Fruit fly (Drosophila melanogaster) whole organism, embryonic: ENCODE data around the gene EloB.

Source experiments
- B-H2 ChIP-seq: fragments of 200-800 bp; sonication (Bioruptor generic); optimal IDR thresholded peaks from 2 replicates; lab custom pipeline; 2018; ENCODE audit warnings: missing biosample characterization, mild to moderate bottlenecking, missing genetic modification characterization
- C15 ChIP-seq: fragments of 200-800 bp; sonication (Bioruptor generic); IDR thresholded peaks from 3 replicates; pipeline ENCODE4 v1.3.6; 2022; ENCODE audit warnings: missing biosample characterization, missing genetic modification characterization
- CG12104 ChIP-seq: fragments of 200-800 bp; sonication (Bioruptor generic); optimal IDR thresholded peaks from 3 replicates; lab custom pipeline; 2016; ENCODE audit warnings: missing biosample characterization, missing genetic modification characterization
- CG15479 ChIP-seq: fragments of 200-800 bp; sonication (Bioruptor generic); optimal IDR thresholded peaks from 3 replicates; lab custom pipeline; 2019; ENCODE audit warnings: missing biosample characterization, mild to moderate bottlenecking, missing genetic modification characterization, moderate library complexity
- CG1647 ChIP-seq: fragments of 200-800 bp; sonication (Bioruptor generic); optimal IDR thresholded peaks from 3 replicates; lab custom pipeline; 2016; ENCODE audit warnings: missing biosample characterization, missing genetic modification characterization
- CG16813 ChIP-seq: fragments of 200-800 bp; sonication (Bioruptor generic); IDR thresholded peaks from 3 replicates; pipeline ENCODE4 v1.3.6; 2022; ENCODE audit warnings: missing biosample characterization, missing genetic modification characterization; ENCODE audit not compliant: partially characterized antibody
- CG16863 ChIP-seq: fragments of 200-800 bp; sonication (Bioruptor generic); optimal IDR thresholded peaks from 3 replicates; lab custom pipeline; 2016; ENCODE audit warnings: missing biosample characterization, missing genetic modification characterization
- CG1792 ChIP-seq: fragments of 200-800 bp; sonication (Bioruptor generic); optimal IDR thresholded peaks from 2 replicates; lab custom pipeline; 2016; ENCODE audit warnings: missing biosample characterization, missing genetic modification characterization
- CG2678 ChIP-seq: fragments of 200-800 bp; sonication (Bioruptor generic); optimal IDR thresholded peaks from 3 replicates; lab custom pipeline; 2019; ENCODE audit warnings: missing biosample characterization, mild to moderate bottlenecking, missing genetic modification characterization, moderate library complexity
- CG31224 ChIP-seq: fragments of 200-800 bp; sonication (Bioruptor generic); IDR thresholded peaks from 2 replicates; pipeline ENCODE4 v1.3.6; 2022; ENCODE audit warnings: missing biosample characterization, missing genetic modification characterization
- CG3281 ChIP-seq: fragments of 200-800 bp; sonication (Bioruptor generic); optimal IDR thresholded peaks from 3 replicates; lab custom pipeline; 2017; ENCODE audit warnings: missing biosample characterization, mild to moderate bottlenecking, missing genetic modification characterization
- CG34224 ChIP-seq: fragments of 200-800 bp; sonication (Bioruptor generic); IDR thresholded peaks from 3 replicates; pipeline ENCODE4 v1.3.6; 2022; ENCODE audit warnings: missing biosample characterization, missing genetic modification characterization; ENCODE audit not compliant: partially characterized antibody
- CG4617 ChIP-seq: fragments of 200-800 bp; sonication (Bioruptor generic); optimal IDR thresholded peaks from 3 replicates; lab custom pipeline; 2016; ENCODE audit warnings: missing biosample characterization, missing genetic modification characterization, borderline replicate concordance
- CG7963 ChIP-seq: fragments of 200-800 bp; sonication (Bioruptor generic); IDR thresholded peaks from 3 replicates; pipeline ENCODE4 v1.3.6; 2022; ENCODE audit warnings: missing biosample characterization, missing genetic modification characterization; ENCODE audit not compliant: partially characterized antibody
- CG9215 ChIP-seq: fragments of 200-800 bp; sonication (Bioruptor generic); IDR thresholded peaks from 2 replicates; pipeline ENCODE4 v1.3.6; 2022; ENCODE audit warnings: missing biosample characterization, missing genetic modification characterization
- CG9727 ChIP-seq: fragments of 200-800 bp; sonication (Bioruptor generic); optimal IDR thresholded peaks from 3 replicates; lab custom pipeline; 2017; ENCODE audit warnings: missing biosample characterization, mild to moderate bottlenecking, missing genetic modification characterization
- Dp ChIP-seq: fragments of 200-800 bp; sonication (Bioruptor generic); optimal IDR thresholded peaks from 2 replicates; lab custom pipeline; 2018; ENCODE audit warnings: missing biosample characterization, mild to moderate bottlenecking, missing genetic modification characterization, moderate library complexity
- Ets65A ChIP-seq: fragments of 200-800 bp; sonication (Bioruptor generic); peaks from one replicate; lab custom pipeline; 2016; ENCODE audit warnings: missing biosample characterization, missing genetic modification characterization
- HLH3B ChIP-seq: fragments of 200-800 bp; sonication (Bioruptor generic); IDR thresholded peaks from 2 replicates; pipeline ENCODE4 v1.3.6; 2022; ENCODE audit warnings: missing biosample characterization, missing genetic modification characterization
- HLH4C ChIP-seq: fragments of 200-800 bp; sonication (Bioruptor generic); IDR thresholded peaks from 3 replicates; pipeline ENCODE4 v1.3.6; 2022; ENCODE audit warnings: missing biosample characterization, missing genetic modification characterization; ENCODE audit not compliant: partially characterized antibody
- HLH54F ChIP-seq: fragments of 200-800 bp; sonication (Bioruptor generic); optimal IDR thresholded peaks from 3 replicates; lab custom pipeline; 2016; ENCODE audit warnings: missing biosample characterization, missing genetic modification characterization
- Hr3 ChIP-seq: fragments of 200-800 bp; sonication (Bioruptor generic); optimal IDR thresholded peaks from 3 replicates; lab custom pipeline; 2016; ENCODE audit warnings: missing biosample characterization, missing genetic modification characterization
- MTF-1 ChIP-seq: fragments of 200-800 bp; sonication (Bioruptor generic); optimal IDR thresholded peaks from 2 replicates; lab custom pipeline; 2018; ENCODE audit warnings: missing biosample characterization, mild to moderate bottlenecking, missing genetic modification characterization, borderline replicate concordance
- Neu2 ChIP-seq: fragments of 200-800 bp; sonication (Bioruptor generic); optimal IDR thresholded peaks from 3 replicates; lab custom pipeline; 2016; ENCODE audit warnings: missing biosample characterization, missing genetic modification characterization, borderline replicate concordance
- Nf-YA ChIP-seq: fragments of 200-800 bp; sonication (Bioruptor generic); IDR thresholded peaks from 2 replicates; pipeline ENCODE4 v1.3.6; 2022; ENCODE audit warnings: missing biosample characterization, missing genetic modification characterization
- Pdp1 ChIP-seq, 2 experiments: fragments of 200-800 bp; sonication (Bioruptor generic); optimal IDR thresholded peaks; 3 replicates each; lab custom pipeline; 2016; ENCODE audit warnings: missing biosample characterization in 2 of 2, missing genetic modification characterization in 2 of 2, mild to moderate bottlenecking in 1 of 2, moderate library complexity in 1 of 2
- Scr ChIP-seq: fragments of 200-800 bp; sonication (Bioruptor generic); IDR thresholded peaks from 2 replicates; pipeline ENCODE4 v1.3.6; 2022; ENCODE audit warnings: missing biosample characterization, missing genetic modification characterization; ENCODE audit not compliant: partially characterized antibody
- Sin3A ChIP-seq: fragments of >200 bp; optimal IDR thresholded peaks from 2 replicates; lab custom pipeline; 2018
- Xrp1 ChIP-seq: fragments of 200-800 bp; sonication (Bioruptor generic); IDR thresholded peaks from 2 replicates; pipeline ENCODE4 v1.3.6; 2022; ENCODE audit warnings: missing biosample characterization, missing genetic modification characterization
- YL-1 ChIP-seq: fragments of 200-800 bp; sonication (Bioruptor generic); optimal IDR thresholded peaks from 3 replicates; lab custom pipeline; 2017; ENCODE audit warnings: missing biosample characterization, mild to moderate bottlenecking, missing genetic modification characterization
- amos ChIP-seq: fragments of 200-800 bp; sonication (Bioruptor generic); IDR thresholded peaks from 2 replicates; pipeline ENCODE4 v1.3.6; 2022; ENCODE audit warnings: missing biosample characterization, missing genetic modification characterization; ENCODE audit not compliant: partially characterized antibody
- bigmax ChIP-seq: fragments of 200-800 bp; sonication (Bioruptor generic); optimal IDR thresholded peaks from 2 replicates; lab custom pipeline; 2018; ENCODE audit warnings: missing biosample characterization, mild to moderate bottlenecking, missing genetic modification characterization
- danr ChIP-seq: fragments of 200-800 bp; sonication (Bioruptor generic); IDR thresholded peaks from 2 replicates; pipeline ENCODE4 v1.3.6; 2022; ENCODE audit warnings: missing biosample characterization, missing genetic modification characterization
- fd96Cb ChIP-seq: fragments of 200-800 bp; sonication (Bioruptor generic); optimal IDR thresholded peaks from 2 replicates; lab custom pipeline; 2018; ENCODE audit warnings: missing biosample characterization, mild to moderate bottlenecking, missing genetic modification characterization, moderate library complexity
- gcm2 ChIP-seq: fragments of 200-800 bp; sonication (Bioruptor generic); optimal IDR thresholded peaks from 2 replicates; lab custom pipeline; 2016; ENCODE audit warnings: missing biosample characterization, missing genetic modification characterization
- grn ChIP-seq: fragments of 200-800 bp; sonication (Bioruptor generic); optimal IDR thresholded peaks from 3 replicates; lab custom pipeline; 2017; ENCODE audit warnings: missing biosample characterization, missing genetic modification characterization
- inv ChIP-seq: fragments of 200-800 bp; sonication (Bioruptor generic); IDR thresholded peaks from 2 replicates; pipeline ENCODE4 v1.3.6; 2022; ENCODE audit warnings: missing biosample characterization, missing genetic modification characterization; ENCODE audit not compliant: partially characterized antibody
- jigr1 ChIP-seq: fragments of 200-800 bp; sonication (Bioruptor generic); IDR thresholded peaks from 3 replicates; pipeline ENCODE4 v1.3.6; 2022; ENCODE audit warnings: missing biosample characterization, missing genetic modification characterization
- kay ChIP-seq: fragments of 200-800 bp; sonication (Bioruptor generic); optimal IDR thresholded peaks from 2 replicates; lab custom pipeline; 2016; ENCODE audit warnings: missing biosample characterization, missing genetic modification characterization
- knrl ChIP-seq: fragments of 200-800 bp; sonication (Bioruptor generic); IDR thresholded peaks from 3 replicates; pipeline ENCODE4 v1.3.6; 2022; ENCODE audit warnings: missing biosample characterization, missing genetic modification characterization; ENCODE audit not compliant: partially characterized antibody
- lov ChIP-seq, 2 experiments: fragments of 200-800 bp in 1 of 2; fragments of >200 bp in 1 of 2; sonication (Bioruptor generic) in 1 of 2; IDR thresholded peaks in 1 of 2; optimal IDR thresholded peaks in 1 of 2; 2 replicates in 1 of 2; 3 replicates in 1 of 2; pipeline versions ENCODE4 v1.3.6 to Lab custom; 2017 to 2022; ENCODE audit warnings: missing biosample characterization in 1 of 2, missing genetic modification characterization in 1 of 2
- luna ChIP-seq: fragments of 200-800 bp; sonication (Bioruptor generic); optimal IDR thresholded peaks from 2 replicates; lab custom pipeline; 2016; ENCODE audit warnings: missing biosample characterization, missing genetic modification characterization
- pzg ChIP-seq: fragments of 200-800 bp; sonication (Bioruptor generic); optimal IDR thresholded peaks from 3 replicates; lab custom pipeline; 2018; ENCODE audit warnings: missing biosample characterization, mild to moderate bottlenecking, missing genetic modification characterization, moderate library complexity
- so ChIP-seq: fragments of 200-800 bp; sonication (Bioruptor generic); IDR thresholded peaks from 3 replicates; pipeline ENCODE4 v1.3.6; 2022; ENCODE audit warnings: missing biosample characterization, missing genetic modification characterization
- sob ChIP-seq: fragments of 200-800 bp; sonication (Bioruptor generic); IDR thresholded peaks from 2 replicates; pipeline ENCODE4 v1.3.6; 2022; ENCODE audit warnings: missing biosample characterization, missing genetic modification characterization
- ssp ChIP-seq: fragments of 200-800 bp; sonication (Bioruptor generic); IDR thresholded peaks from 2 replicates; pipeline ENCODE4 v1.3.6; 2022; ENCODE audit warnings: missing biosample characterization, missing genetic modification characterization
- tgo ChIP-seq: fragments of 200-800 bp; sonication (Bioruptor generic); IDR thresholded peaks from 3 replicates; pipeline ENCODE4 v1.3.6; 2022; ENCODE audit warnings: missing biosample characterization, missing genetic modification characterization
- trem ChIP-seq: fragments of 200-800 bp; optimal IDR thresholded peaks from 3 replicates; lab custom pipeline; 2019; ENCODE audit warnings: missing biosample characterization, mild to moderate bottlenecking, missing genetic modification characterization, moderate library complexity
- vvl ChIP-seq: fragments of 200-800 bp; sonication (Bioruptor generic); IDR thresholded peaks from 2 replicates; pipeline ENCODE4 v1.3.6; 2022; ENCODE audit warnings: missing biosample characterization, missing genetic modification characterization
- wek ChIP-seq: fragments of 200-800 bp; sonication (Bioruptor generic); optimal IDR thresholded peaks from 3 replicates; lab custom pipeline; 2018; ENCODE audit warnings: missing biosample characterization, mild to moderate bottlenecking, missing genetic modification characterization, moderate library complexity

The EloB gene

dm6 chr3R:20558106-20558489 is 21.6 kb downstream of the EloB start (continued):
- TF ChIP-seq CG31224 (GFP tag; lab: Robert Waterston, UW) (peak; percentile 25; the same call in 1 of the 2 replicates), vvl (GFP tag; lab: Robert Waterston, UW) (peak; percentile 35; the same call in 1 of the 2 replicates), HLH54F (GFP tag; lab: Kevin White, UChicago) (no peak), Ets65A (GFP tag; lab: Kevin White, UChicago) (peak; percentile 94), so (no peak), lov (optimal IDR thresholded peaks at IDR 0.05; lab: Kevin White, UChicago) (no peak), lov (GFP tag; IDR thresholded peaks at IDR 0.05; lab: Robert Waterston, UW) (0 out of 3 replicates have a peak, but pooled peaks have one; percentile 7), Scr (GFP tag; lab: Robert Waterston, UW) (peak; percentile 47), fd96Cb (tag; lab: Kevin White, UChicago) (no peak), wek (GFP tag; lab: Kevin White, UChicago) (peak; percentile 37), Sin3A (lab: Kevin White, UChicago) (peak; percentile 7), Dp (GFP tag; lab: Kevin White, UChicago) (peak; percentile 78), CG9215 (GFP tag; lab: Robert Waterston, UW) (peak; percentile 100), jigr1 (GFP tag; lab: Robert Waterston, UW) (no peak), luna (GFP tag; lab: Kevin White, UChicago) (peak; percentile 3), CG3281 (no peak), CG1792 (no peak), CG15479 (GFP tag; lab: Kevin White, UChicago) (no peak), gcm2 (no peak), tgo (GFP tag; lab: Robert Waterston, UW) (no peak), MTF-1 (peak; percentile 28), Neu2 (GFP tag; lab: Kevin White, UChicago) (no peak), HLH4C (0 out of 3 replicates have a peak, but pooled peaks have one; percentile 33), B-H2 (GFP tag; lab: Kevin White, UChicago) (peak; percentile 17), CG2678 (tag; lab: Kevin White, UChicago) (no peak), Pdp1 (GFP tag; optimal IDR thresholded peaks at IDR 0.05; lab: Kevin White, UChicago) (no peak), kay (no peak), YL-1 (peak; percentile 68), CG16863 (GFP tag; lab: Kevin White, UChicago) (no peak), CG7963 (0 out of 3 replicates have a peak, but pooled peaks have one; percentile 5), Hr3 (GFP tag; lab: Kevin White, UChicago) (no peak), CG1647 (GFP tag; lab: Kevin White, UChicago) (no peak), Nf-YA (GFP tag; lab: Robert Waterston, UW) (0 out of 2 replicates have a peak, but pooled peaks have one; percentile 16), CG9727 (no peak), bigmax (no peak), danr (GFP tag; lab: Robert Waterston, UW) (no peak), HLH3B (GFP tag; lab: Robert Waterston, UW) (no peak), trem (tag; lab: Kevin White, UChicago) (no peak), inv (peak; percentile 47), amos (GFP tag; lab: Robert Waterston, UW) (peak; percentile 80), sob (peak; percentile 29; the same call in 1 of the 2 replicates), pzg (peak; percentile 76), knrl (GFP tag; lab: Robert Waterston, UW) (peak; percentile 33; the same call in 1 of the 3 replicates), CG34224 (GFP tag; lab: Robert Waterston, UW) (peak; percentile 26; the same call in 2 of the 3 replicates), C15 (no peak), grn (GFP tag; lab: Kevin White, UChicago) (peak; percentile 22), Xrp1 (GFP tag; lab: Robert Waterston, UW) (no peak), CG12104 (GFP tag; lab: Kevin White, UChicago) (no peak), CG16813 (GFP tag; lab: Robert Waterston, UW) (peak; percentile 57), ssp (GFP tag; lab: Robert Waterston, UW) (peak; percentile 9; the same call in 1 of the 2 replicates), CG4617 (GFP tag; lab: Kevin White, UChicago) (peak; percentile 57)
